Fruit fly (Drosophila melanogaster): ENCODE data around the gene brv3.

brv3 gene

DNA sequence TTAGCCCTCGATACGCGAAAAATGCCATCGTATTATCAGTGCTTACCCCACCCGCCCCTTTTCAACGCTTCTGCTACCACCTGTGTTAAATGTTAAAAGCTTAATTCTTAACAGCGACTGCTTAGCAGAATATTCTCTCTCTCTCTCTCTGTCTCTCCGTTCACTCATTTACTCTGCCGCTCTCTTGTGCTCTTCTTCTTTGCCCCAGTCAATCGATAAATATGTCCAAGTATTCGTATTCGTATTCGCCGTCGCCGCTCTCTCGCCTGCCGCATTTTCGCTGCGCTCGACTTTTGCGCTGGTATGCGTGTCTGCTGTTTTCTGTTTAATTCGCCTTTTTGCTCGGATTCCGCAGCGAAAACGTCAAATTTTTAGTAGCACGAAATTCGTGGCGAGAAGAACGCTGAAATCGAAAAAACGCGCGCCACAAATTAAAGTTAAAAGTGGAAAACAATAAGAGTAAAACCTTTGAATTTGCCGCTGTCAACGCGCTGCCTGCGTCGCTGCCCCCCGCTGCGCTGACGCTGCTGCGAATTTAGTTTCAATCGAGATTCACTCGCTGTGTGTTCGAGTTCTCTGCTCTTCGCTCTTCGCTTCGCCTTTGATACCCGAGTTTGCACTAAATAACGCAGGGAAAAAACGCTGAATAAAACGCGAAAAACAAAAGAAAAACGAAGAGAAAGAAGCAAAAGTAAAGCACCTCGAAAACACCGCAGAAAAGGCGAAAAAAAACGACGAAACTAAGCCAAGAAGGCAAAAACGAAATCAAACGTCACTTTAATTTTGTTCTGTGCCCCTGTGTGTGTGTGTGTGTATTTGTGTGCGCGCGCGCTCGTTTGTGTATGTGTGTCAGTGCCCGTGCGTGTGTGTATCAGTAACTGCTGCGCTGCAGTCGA is 18.4 kb upstream of the brv3 start (continued):
- TF ChIP-seq Gug (GFP tag; IDR thresholded peaks at IDR 0.05) (peak; percentile 17; the same call in 1 of the 2 replicates), CG8119 (GFP tag; IDR thresholded peaks at IDR 0.05) (no peak; the same call in 2 of the 3 replicates), ss (GFP tag; optimal IDR thresholded peaks at IDR 0.05) (peak; percentile 27 to 50), CG11762 (GFP tag; optimal IDR thresholded peaks at IDR 0.05; ENCODE audit: insufficient read depth) (no peak), CG3032 (tag; optimal IDR thresholded peaks at IDR 0.05) (no peak), OdsH (GFP tag; optimal IDR thresholded peaks at IDR 0.05) (no peak), lz (GFP tag; optimal IDR thresholded peaks at IDR 0.05) (no peak), CG10631 (GFP tag; optimal IDR thresholded peaks at IDR 0.05) (no peak), cyc (GFP tag; optimal IDR thresholded peaks at IDR 0.05) (no peak), CG6276 (GFP tag; optimal IDR thresholded peaks at IDR 0.05) (peak; percentile 64), dac (GFP tag; optimal IDR thresholded peaks at IDR 0.05) (peak; percentile 38), Sox14 (GFP tag; optimal IDR thresholded peaks at IDR 0.05) (peak; percentile 23), eg (GFP tag; IDR thresholded peaks at IDR 0.05) (peak; percentile 65; the same call in 2 of the 3 replicates), CG11294 (GFP tag; IDR thresholded peaks at IDR 0.05) (no peak), fkh (GFP tag; optimal IDR thresholded peaks at IDR 0.05) (peak; percentile 12), fd59A (GFP tag; optimal IDR thresholded peaks at IDR 0.05) (no peak), spab (GFP tag; optimal IDR thresholded peaks at IDR 0.05) (no peak), salr (GFP tag; optimal IDR thresholded peaks at IDR 0.05) (peak in 1 of 2 experiments; percentile 3), Blimp-1 (GFP tag; optimal IDR thresholded peaks at IDR 0.05) (no peak), CG15336 (GFP tag; IDR thresholded peaks at IDR 0.05) (peak; percentile 37; the same call in 1 of the 2 replicates), CG8632 (GFP tag; optimal IDR thresholded peaks at IDR 0.05) (no peak), CG34406 (GFP tag; optimal IDR thresholded peaks at IDR 0.05) (no peak), Eip78C (GFP tag) (peak; percentile 73), CG11902 (GFP tag; optimal IDR thresholded peaks at IDR 0.05) (no peak), Hr39 (GFP tag; optimal IDR thresholded peaks at IDR 0.05) (no peak), CG9139 (GFP tag; optimal IDR thresholded peaks at IDR 0.05) (no peak), achi (GFP tag; optimal IDR thresholded peaks at IDR 0.05) (no peak), CG1621 (tag; optimal IDR thresholded peaks at IDR 0.05) (peak; percentile 3), CG6792 (GFP tag; optimal IDR thresholded peaks at IDR 0.05) (no peak), CG7368 (GFP tag; optimal IDR thresholded peaks at IDR 0.05) (no peak), CG6854 (GFP tag; optimal IDR thresholded peaks at IDR 0.05) (peak; percentile 9), vri (GFP tag; optimal IDR thresholded peaks at IDR 0.05) (peak; percentile 42)

DNA sequence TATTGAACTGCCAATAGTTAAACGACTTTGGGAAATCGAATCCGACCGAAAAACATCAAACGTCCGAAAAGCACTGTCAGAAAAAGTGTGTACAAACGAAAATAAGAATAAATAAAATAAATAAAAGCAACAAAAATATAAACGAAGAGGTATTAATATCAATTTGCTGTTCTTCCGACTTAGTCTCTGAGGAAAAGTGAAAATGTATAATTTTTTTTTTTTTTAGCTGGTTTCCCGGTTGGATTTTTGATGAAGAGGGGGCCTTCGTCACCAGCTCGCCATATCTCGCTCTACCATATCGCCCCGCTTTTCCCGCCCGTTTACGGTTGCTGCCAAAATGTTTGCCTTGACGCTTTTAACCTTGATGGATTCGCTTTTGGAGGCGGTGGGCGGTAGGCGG is 14.3 kb upstream of the brv3 start:
- TF ChIP-seq dsx (GFP tag; optimal IDR thresholded peaks at IDR 0.05; ENCODE audit: poor library complexity, severe bottlenecking), result no peak
- TF ChIP-seq Eip78C (GFP tag), result peak; percentile 24
- TF ChIP-seq CG6854 (GFP tag; optimal IDR thresholded peaks at IDR 0.05), result no peak
- TF ChIP-seq Ets21C (GFP tag; optimal IDR thresholded peaks at IDR 0.05), result no peak

DNA sequence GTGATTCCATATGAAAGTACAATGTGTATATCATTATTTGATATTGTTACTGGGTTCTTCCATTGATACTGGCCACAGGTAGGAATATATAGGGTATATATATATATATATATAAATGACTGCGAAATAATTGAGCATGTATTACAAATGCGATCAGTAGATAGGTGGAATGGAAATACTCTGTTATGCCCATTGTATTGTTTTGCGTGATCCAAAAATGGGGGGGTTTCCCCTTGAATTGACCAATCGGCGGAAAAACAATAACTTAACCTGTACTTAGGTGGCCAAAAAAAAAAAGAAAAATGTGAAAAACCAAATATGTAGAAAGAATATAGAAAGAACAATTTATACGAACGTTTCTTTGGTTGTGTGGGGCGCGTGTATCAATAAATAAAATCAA is 13.5 kb upstream of the brv3 start:
- TF ChIP-seq dac (GFP tag; optimal IDR thresholded peaks at IDR 0.05), result no peak
- TF ChIP-seq CG11294 (GFP tag; IDR thresholded peaks at IDR 0.05), result no peak
- TF ChIP-seq CG3919 (GFP tag; optimal IDR thresholded peaks at IDR 0.05), result no peak
- TF ChIP-seq CG6854 (GFP tag; optimal IDR thresholded peaks at IDR 0.05), result no peak
- no peak for TF ChIP-seq CG10669 (GFP tag; optimal IDR thresholded peaks at IDR 0.05)
- no peak for TF ChIP-seq CG8319 (GFP tag; optimal IDR thresholded peaks at IDR 0.05)
